Worm (Caenorhabditis elegans) whole organism, L3 larva: ENCODE data around the gene C34C12.6.

ENCODE experiments used
- ZK546.5 ChIP-seq: sonication (generic microtip); optimal IDR thresholded peaks from 2 replicates; lab custom pipeline; 2017; ENCODE audit warnings: missing biosample characterization, missing genetic modification characterization
- aly-2 ChIP-seq: fragments of 150-350 bp; optimal IDR thresholded peaks from 2 replicates; lab custom pipeline; 2014; ENCODE audit warnings: missing biosample characterization, missing genetic modification characterization
- ama-1 ChIP-seq: fragments of 150-350 bp; optimal IDR thresholded peaks from 2 replicates; lab custom pipeline; 2018
- ceh-82 ChIP-seq: fragments of 150-350 bp; optimal IDR thresholded peaks from 2 replicates; lab custom pipeline; 2014; ENCODE audit warnings: missing biosample characterization, missing genetic modification characterization
- elt-3 ChIP-seq, 3 experiments: fragments of 150-350 bp in 1 of 3; sonication (generic microtip) in 2 of 3; optimal IDR thresholded peaks; 2 replicates in 2 of 3; 4 replicates in 1 of 3; lab custom pipeline; 2014 to 2017; ENCODE audit warnings: missing biosample characterization in 3 of 3, missing genetic modification characterization in 3 of 3
- nhr-11 ChIP-seq: fragments of 150-350 bp; optimal IDR thresholded peaks from 2 replicates; lab custom pipeline; 2014; ENCODE audit warnings: missing biosample characterization, missing genetic modification characterization
- nhr-237 ChIP-seq: fragments of 150-350 bp; optimal IDR thresholded peaks from 2 replicates; lab custom pipeline; 2014; ENCODE audit warnings: missing biosample characterization, missing genetic modification characterization

DNA sequence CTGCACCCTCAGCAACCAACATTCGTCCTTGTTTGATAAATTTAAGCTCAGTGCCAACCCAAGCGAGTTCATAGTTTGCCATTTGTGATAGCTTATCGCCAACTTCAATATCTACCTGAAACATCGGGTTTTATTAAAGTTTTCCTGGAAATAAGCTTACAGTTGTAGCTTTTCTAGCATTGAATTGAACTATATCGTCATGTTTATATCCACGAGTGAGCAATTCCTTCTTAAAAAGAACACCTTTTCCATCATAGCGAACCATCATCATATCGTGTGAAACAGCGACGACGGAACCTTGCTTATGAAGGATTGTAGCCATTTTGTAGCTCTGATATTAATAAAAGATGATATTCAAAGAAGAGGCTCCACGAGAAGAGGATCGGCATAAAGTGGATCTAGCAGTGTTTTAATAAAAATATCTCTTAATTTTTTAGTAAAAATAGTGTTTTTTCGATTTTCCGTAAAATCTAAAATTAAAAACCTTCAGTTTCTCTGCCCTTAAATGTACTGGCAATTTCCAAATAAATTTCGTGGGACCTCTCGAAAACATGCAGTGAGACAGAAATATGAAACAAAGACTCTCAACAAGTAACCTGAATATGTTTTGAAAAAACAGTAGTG, 19.9 kb downstream of the C34C12.6 start, which contains the start of gene M01F1.8:
- TF ChIP-seq nhr-237 (tag; lab: Kevin White, UChicago) (no peak), elt-3 (tag; optimal IDR thresholded peaks at IDR 0.05; lab: Kevin White, UChicago) (no peak), ceh-82 (tag; lab: Kevin White, UChicago) (no peak), ama-1 (no peak), ZK546.5 (tag; lab: Kevin White, UChicago) (no peak), aly-2 (no peak), nhr-11 (tag; lab: Kevin White, UChicago) (no peak)
